Worm (Caenorhabditis elegans) whole organism, L4 larva: ENCODE measurements around the gene nstp-9.
A peak's percentile ranks its signal among the peaks of the same experiment; 100 is the strongest.

ENCODE experiments used
- dmd-6 ChIP-seq: fragments of 200-800 bp; sonication (Bioruptor generic); IDR thresholded peaks from 2 replicates; pipeline ENCODE4 v1.3.6; 2022; ENCODE audit warnings: missing genetic modification reagents, missing genetic modification characterization, missing compliant biosample characterization
- pha-4 ChIP-seq, 2 experiments: fragments of 150-350 bp in 1 of 2; fragments of 200-800 bp in 1 of 2; sonication (Bioruptor generic) in 1 of 2; IDR thresholded peaks in 1 of 2; optimal IDR thresholded peaks in 1 of 2; 2 replicates each; pipeline versions ENCODE4 v1.3.6 to Lab custom; 2014 to 2022; ENCODE audit warnings: missing genetic modification characterization in 2 of 2, missing genetic modification reagents in 2 of 2, missing biosample characterization in 1 of 2, missing compliant biosample characterization in 1 of 2

DNA sequence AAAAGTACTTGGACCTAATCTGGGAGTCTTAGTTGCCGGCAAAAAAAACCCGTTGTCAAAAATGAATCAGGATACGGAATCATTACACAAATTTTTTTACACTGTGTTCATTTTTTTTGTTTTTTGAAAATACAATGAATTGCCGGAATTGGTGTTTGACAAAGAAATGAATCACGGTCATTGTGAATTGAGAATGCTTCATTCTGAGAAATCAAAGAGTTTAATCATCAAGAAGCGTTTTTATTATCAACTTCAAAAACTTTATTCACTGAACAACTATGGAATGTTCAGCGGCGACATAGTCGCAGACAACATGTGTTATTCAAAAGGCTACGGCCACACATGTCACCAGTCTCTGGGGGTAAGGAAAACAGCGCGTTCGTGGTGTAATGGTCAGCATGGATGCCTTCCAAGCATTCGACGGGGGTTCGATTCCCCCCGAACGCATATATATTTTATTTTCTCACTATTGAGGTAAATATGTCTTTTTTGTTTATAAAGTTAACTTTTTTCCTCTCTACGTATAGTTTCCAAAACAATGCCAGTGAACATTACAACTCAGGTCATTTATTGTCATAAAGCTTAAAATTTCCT is 44.0 kb upstream of the nstp-9 start, which contains the start of gene nas-10:
- TF ChIP-seq pha-4 (GFP tag; IDR thresholded peaks at IDR 0.05; lab: Robert Waterston, UW) (no peak; the same call in 1 of the 2 replicates), pha-4 (tag; optimal IDR thresholded peaks at IDR 0.05; lab: Kevin White, UChicago) (no peak), dmd-6 (GFP tag; lab: Robert Waterston, UW) (peak; percentile 76)
